Worm (Caenorhabditis elegans): ENCODE data around the gene C16A11.3.
"Not testable (repeated sequence)": the region's sequence is repeated elsewhere in the genome, so short reads cannot be mapped to it uniquely, and the experiment has no call there.

ce11 chrII:4202633-4203032 lies 26.7 kb upstream of the C16A11.3 start:
- not testable (repeated sequence) for TF ChIP-seq snpc-4 (tag; optimal IDR thresholded peaks at IDR 0.05); mdl-1 (tag; optimal IDR thresholded peaks at IDR 0.05); tbx-2 (tag; optimal IDR thresholded peaks at IDR 0.05); ztf-4 (tag; optimal IDR thresholded peaks at IDR 0.05); fkh-10 (GFP tag; optimal IDR thresholded peaks at IDR 0.05); elt-3 (tag; optimal IDR thresholded peaks at IDR 0.05); nhr-76 (tag; optimal IDR thresholded peaks at IDR 0.05); nhr-67 (tag; optimal IDR thresholded peaks at IDR 0.05); aly-2 (tag; optimal IDR thresholded peaks at IDR 0.05); egl-5 (tag; optimal IDR thresholded peaks at IDR 0.05); ceh-82 (tag; optimal IDR thresholded peaks at IDR 0.05); nhr-28 (tag; optimal IDR thresholded peaks at IDR 0.05); nhr-12 (tag; optimal IDR thresholded peaks at IDR 0.05)
